Fruit fly (Drosophila melanogaster): Measurements from ENCODE around the gene MFS18.

dm6 chr2L:4442010-4442587, 6.3 kb downstream of the MFS18 start, which contains the start of the genes Sfp24F and CG15432:
- TF ChIP-seq psq (optimal IDR thresholded peaks at IDR 0.05) (no peak), Myc (optimal IDR thresholded peaks at IDR 0.05) (no peak), insv (optimal IDR thresholded peaks at IDR 0.05) (no peak), Sin3A (optimal IDR thresholded peaks at IDR 0.05) (no peak), h (optimal IDR thresholded peaks at IDR 0.05) (no peak), ttk (optimal IDR thresholded peaks at IDR 0.05) (no peak)

Data from Kc167 (cell line).